Worm (Caenorhabditis elegans): ENCODE data around the gene sri-72.

- TF ChIP-seq ztf-4 (tag; optimal IDR thresholded peaks at IDR 0.05), result no peak
- TF ChIP-seq ama-1 (optimal IDR thresholded peaks at IDR 0.05), result no peak
- TF ChIP-seq elt-2 (tag; optimal IDR thresholded peaks at IDR 0.05), result no peak
- TF ChIP-seq fkh-10 (GFP tag; optimal IDR thresholded peaks at IDR 0.05), result no peak
- no peak for TF ChIP-seq nhr-237 (tag; optimal IDR thresholded peaks at IDR 0.05)
- no peak for TF ChIP-seq nhr-23 (tag; optimal IDR thresholded peaks at IDR 0.05)
- TF ChIP-seq nhr-67 (tag; optimal IDR thresholded peaks at IDR 0.05), result no peak
- no peak for TF ChIP-seq skn-1 (tag; optimal IDR thresholded peaks at IDR 0.05)
- TF ChIP-seq tbx-2 (tag; optimal IDR thresholded peaks at IDR 0.05), result no peak
- TF ChIP-seq nhr-11 (tag; optimal IDR thresholded peaks at IDR 0.05), result no peak
- no peak for TF ChIP-seq unc-62 (GFP tag; optimal IDR thresholded peaks at IDR 0.05)
- TF ChIP-seq unc-39 (tag; optimal IDR thresholded peaks at IDR 0.05), result no peak
- TF ChIP-seq jun-1 (tag; optimal IDR thresholded peaks at IDR 0.05), result no peak
- TF ChIP-seq lin-39 (tag; optimal IDR thresholded peaks at IDR 0.05), result no peak
Measured at ce11 chrV:599783-600182, 31.8 kb upstream of the sri-72 start.
